Fruit fly (Drosophila melanogaster): ENCODE measurements around the gene Ccp84Ab.
A peak's percentile ranks its signal among the peaks of the same experiment; 100 is the strongest.

Ccp84Ab gene

dm6 chr3R:6702777-6703176, at the start of gene Ccp84Ab:
Ccp84Ab (minus strand) TSS chr3R:6702877.
- TF ChIP-seq CG8478 (optimal IDR thresholded peaks at IDR 0.05) = no peak
- TF ChIP-seq CTCF (optimal IDR thresholded peaks at IDR 0.05) = no peak

- TF ChIP-seq CTCF (optimal IDR thresholded peaks at IDR 0.05) = no peak
- no peak for TF ChIP-seq CG8478 (optimal IDR thresholded peaks at IDR 0.05)
These were observed 48.9 kb upstream of the Ccp84Ab start for dm6 chr3R:6751467-6752155.

DNA sequence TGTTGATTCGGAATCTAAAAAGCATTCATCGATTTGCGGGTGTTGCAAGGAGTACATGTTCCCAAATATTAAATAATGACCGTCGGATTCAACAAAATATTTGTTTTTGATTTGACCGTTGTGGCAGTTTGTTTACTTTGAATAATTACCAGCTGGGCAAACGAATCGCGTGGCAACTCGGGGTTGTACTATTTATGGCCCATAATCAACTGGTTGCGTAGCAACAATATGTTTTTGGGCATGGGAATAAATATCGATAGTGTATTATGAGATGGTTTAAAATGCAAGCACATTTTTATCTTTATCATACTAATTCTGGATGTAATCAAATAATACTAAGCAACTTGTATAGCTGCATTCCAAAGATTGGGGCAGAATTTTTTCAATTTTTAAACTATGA, 45.2 kb upstream of the Ccp84Ab start, which contains the start of gene CG34297:
CG34297 (minus strand) TSS at position 101 of the 400 bp plus-strand sequence.
- TF ChIP-seq CTCF (optimal IDR thresholded peaks at IDR 0.05) = no peak
- no peak for TF ChIP-seq CG8478 (optimal IDR thresholded peaks at IDR 0.05)

dm6 chr3R:6746212-6746611, 43.5 kb upstream of the Ccp84Ab start:
- no peak for TF ChIP-seq CTCF (optimal IDR thresholded peaks at IDR 0.05)
- no peak for TF ChIP-seq CG8478 (optimal IDR thresholded peaks at IDR 0.05)

- TF ChIP-seq CG8478 (optimal IDR thresholded peaks at IDR 0.05) (no peak), CTCF (optimal IDR thresholded peaks at IDR 0.05) (no peak)
These were observed 41.4 kb upstream of the Ccp84Ab start, which contains the start of gene zen2 for dm6 chr3R:6744036-6744435. zen2 (minus strand) TSS chr3R:6744136.

dm6 chr3R:6741983-6742382, 39.3 kb upstream of the Ccp84Ab start, which contains the start of gene pb:
pb (minus strand) TSS chr3R:6742063.
- TF ChIP-seq CG8478 (optimal IDR thresholded peaks at IDR 0.05) (no peak), CTCF (optimal IDR thresholded peaks at IDR 0.05) (no peak)

- no peak for TF ChIP-seq CTCF (optimal IDR thresholded peaks at IDR 0.05)
- TF ChIP-seq CG8478 (optimal IDR thresholded peaks at IDR 0.05) = no peak
These were observed 38.8 kb upstream of the Ccp84Ab start for dm6 chr3R:6741400-6741959.

DNA sequence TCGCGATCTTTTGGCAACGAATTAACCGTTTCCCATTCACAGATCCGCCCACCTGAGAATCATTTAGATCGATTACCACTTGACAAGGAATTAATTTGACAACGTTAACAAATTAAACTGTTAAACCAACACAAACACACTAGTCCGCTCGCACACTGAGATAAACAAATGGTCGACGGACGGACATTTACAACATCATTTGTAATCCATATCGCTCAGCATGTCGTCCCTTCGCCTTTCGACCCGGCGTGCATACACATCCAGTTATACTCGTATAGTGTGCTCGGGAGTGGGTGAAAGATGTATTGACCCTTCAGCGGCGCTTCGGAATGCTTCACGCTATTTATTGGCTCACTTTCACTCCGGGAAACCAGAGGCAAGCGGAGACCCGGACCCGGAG, 33.0 kb upstream of the Ccp84Ab start:
- TF ChIP-seq CG8478 (optimal IDR thresholded peaks at IDR 0.05) = no peak
- TF ChIP-seq CTCF (optimal IDR thresholded peaks at IDR 0.05) = no peak

dm6 chr3R:6726119-6726518, 23.4 kb upstream of the Ccp84Ab start:
- TF ChIP-seq CTCF (optimal IDR thresholded peaks at IDR 0.05) = no peak

DNA sequence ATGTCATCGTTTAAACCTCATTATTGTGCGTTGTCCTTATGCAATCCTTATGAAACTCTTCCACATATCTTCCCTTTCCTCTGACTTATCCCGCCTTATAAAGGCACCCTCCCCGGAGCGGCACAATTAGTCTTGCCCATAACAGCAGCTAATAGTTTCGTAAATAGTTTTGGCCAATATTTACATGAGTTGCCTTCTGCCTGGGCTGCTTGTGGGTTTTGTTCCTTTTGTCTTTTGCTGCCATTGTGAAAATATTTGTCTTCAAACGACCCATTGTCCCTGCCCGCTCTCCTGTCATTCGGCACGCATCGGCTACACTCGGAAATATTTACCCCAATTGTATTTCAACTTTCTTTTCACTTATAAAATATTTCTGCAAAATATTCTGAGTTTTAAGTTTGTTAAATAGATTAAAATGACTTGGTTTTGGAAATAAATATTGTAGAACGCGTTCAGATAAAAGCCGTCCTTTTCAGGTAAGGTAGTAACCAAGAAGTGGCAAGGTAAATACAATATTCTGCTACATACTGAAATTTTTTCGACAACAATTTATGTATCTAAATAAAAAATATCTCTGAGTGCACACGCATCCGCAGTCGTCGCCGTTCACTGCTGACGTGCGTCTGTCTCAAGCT, 21.0 kb upstream of the Ccp84Ab start:
- no peak for TF ChIP-seq CTCF (optimal IDR thresholded peaks at IDR 0.05)
- TF ChIP-seq CG8478 (optimal IDR thresholded peaks at IDR 0.05) = no peak

DNA sequence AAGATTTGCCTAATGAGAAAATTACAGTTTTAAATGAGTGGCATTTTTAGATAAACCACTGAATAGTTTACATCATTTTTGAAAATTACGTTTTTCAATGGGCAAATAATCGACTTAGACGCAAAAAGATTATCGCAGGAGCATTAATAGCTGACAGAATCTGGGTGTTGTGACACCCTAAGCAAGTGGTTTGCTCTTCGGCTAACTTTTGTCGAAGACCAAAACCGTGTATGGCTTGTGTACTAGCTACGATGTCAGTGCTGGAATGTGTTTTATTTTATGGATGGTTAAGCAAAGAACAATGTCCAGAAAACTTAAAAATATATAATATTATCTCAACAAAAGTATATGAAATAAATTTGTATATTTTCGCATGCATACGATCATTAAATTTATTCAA, 6.2 kb upstream of the Ccp84Ab start:
- TF ChIP-seq CG8478 (optimal IDR thresholded peaks at IDR 0.05) (no peak), CTCF (optimal IDR thresholded peaks at IDR 0.05) (peak; percentile 63 to 83)

- TF ChIP-seq CG8478 (optimal IDR thresholded peaks at IDR 0.05) (no peak), CTCF (optimal IDR thresholded peaks at IDR 0.05) (peak; percentile 49 to 69)
These were observed 3.6 kb upstream of the Ccp84Ab start for dm6 chr3R:6706327-6706726.

DNA sequence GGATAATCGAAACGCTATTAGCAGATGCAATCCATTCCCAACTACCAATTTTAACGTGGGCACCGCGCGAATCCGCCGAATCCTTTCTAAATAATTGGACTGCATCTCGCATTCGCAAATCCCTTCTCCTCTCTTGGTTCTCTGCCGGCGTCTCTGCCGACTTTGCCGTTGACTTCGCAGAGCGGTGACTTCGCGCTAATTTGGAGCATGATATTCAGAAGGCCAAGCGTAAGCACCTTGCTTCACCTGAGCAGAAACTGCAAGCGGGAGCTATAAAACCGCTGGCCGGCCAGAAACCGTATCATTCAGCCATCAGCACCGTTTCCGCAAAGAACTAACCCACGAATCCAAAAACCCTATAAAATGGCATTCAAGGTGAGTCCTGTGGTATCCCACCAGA, 1.1 kb upstream of the Ccp84Ab start, which contains the start of gene Ccp84Aa:
Ccp84Aa (plus strand) TSS at position 301 of the 400 bp plus-strand sequence.
- TF ChIP-seq CG8478 (optimal IDR thresholded peaks at IDR 0.05) = no peak
- no peak for TF ChIP-seq CTCF (optimal IDR thresholded peaks at IDR 0.05)

DNA sequence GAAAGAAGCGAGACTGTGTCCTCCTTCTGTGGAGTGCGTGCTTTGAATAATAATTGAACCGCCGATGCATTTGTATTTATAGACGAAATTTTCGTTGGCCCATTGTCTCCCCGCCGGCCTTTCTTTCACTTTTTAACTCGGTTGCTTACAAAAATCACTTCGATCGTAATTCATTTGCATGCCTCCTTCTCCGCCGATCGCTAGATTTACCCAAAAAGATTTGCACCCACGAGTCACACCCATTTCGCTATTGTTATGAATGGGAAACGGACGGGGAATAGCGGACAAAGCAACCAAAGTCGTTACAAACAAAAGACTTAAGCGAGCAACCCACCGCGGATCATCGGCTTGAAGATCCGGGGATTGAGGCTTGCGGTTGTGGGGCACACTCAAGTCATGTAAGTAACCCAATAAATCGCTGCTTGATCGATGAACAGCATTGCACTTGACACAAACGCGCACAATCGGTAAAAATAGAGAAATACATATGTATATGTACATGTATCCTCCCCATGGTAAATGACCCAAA, 6.4 kb downstream of the Ccp84Ab start, which contains the start of gene Ccp84Ac:
Ccp84Ac (minus strand) TSS at position 51 of the 529 bp plus-strand sequence.
- no peak for TF ChIP-seq CTCF (optimal IDR thresholded peaks at IDR 0.05)
- no peak for TF ChIP-seq CG8478 (optimal IDR thresholded peaks at IDR 0.05)

DNA sequence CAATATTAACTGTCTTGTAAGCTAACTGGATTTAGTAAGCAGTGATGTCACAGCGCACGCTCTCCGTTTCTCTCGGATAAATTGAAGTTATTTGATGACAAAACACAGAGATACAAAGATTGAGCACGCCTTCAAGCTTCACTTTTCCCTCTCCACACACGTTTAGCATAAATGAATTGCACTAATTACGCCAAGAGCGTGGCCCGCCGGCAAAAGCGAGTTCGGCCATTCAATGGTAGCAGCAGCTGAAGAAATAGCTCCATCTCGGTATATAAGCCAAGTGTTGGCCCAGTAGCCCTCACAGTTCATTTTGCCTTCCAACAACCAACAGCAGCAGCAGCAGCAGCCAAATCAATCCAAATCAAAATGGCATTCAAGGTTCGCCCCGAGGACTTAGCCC, 10.2 kb downstream of the Ccp84Ab start, which contains the start of gene Ccp84Ad:
Ccp84Ad (plus strand) TSS at position 301 of the 400 bp plus-strand sequence.
- TF ChIP-seq CTCF (optimal IDR thresholded peaks at IDR 0.05) = no peak
- no peak for TF ChIP-seq CG8478 (optimal IDR thresholded peaks at IDR 0.05)

Data from S2 (cell line).